Worm (Caenorhabditis elegans): ENCODE data around the gene galt-1.

The galt-1 gene

DNA sequence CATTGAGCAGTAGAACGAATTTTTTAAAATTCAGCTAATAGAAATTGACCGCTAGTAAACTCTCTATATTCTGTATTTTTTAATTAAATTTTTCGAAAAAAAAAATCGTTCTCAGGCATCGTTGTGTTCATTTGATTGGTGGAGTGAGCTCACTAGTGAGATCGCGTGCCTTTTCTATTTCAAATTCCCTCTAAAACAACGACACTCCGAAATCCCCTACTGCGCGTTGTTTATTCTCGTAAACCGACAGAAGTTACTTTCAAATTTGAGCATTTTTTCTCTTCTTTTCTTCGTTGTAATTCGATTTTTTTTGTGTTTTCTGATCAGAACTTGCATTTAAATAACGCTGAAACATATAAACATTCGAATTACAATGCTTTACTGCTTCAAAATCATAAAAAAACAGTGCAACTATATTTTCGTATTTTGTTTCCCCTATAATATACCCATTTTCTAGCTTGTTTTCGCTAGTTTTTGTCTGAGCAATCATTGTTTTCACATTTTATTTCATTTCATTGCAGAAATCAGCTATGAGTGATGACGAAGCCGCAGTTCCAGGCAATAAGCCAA, 8.9 kb downstream of the galt-1 start, which contains the start of gene syf-3:
Gene syf-3 (plus strand): TSS at position 520 of the 570 bp plus-strand sequence.
- no peak for TF ChIP-seq cog-1 (tag; optimal IDR thresholded peaks at IDR 0.05)
- no peak for TF ChIP-seq T22C8.4 (GFP tag; IDR thresholded peaks at IDR 0.05)
- TF ChIP-seq ztf-29 (GFP tag; IDR thresholded peaks at IDR 0.05): no peak
- no peak for TF ChIP-seq klf-2 (GFP tag; conservative IDR thresholded peaks at IDR 0.05)
- no peak for TF ChIP-seq ref-1 (GFP tag; conservative IDR thresholded peaks at IDR 0.05)
- no peak for TF ChIP-seq ztf-23 (GFP tag; IDR thresholded peaks at IDR 0.05)
- no peak for TF ChIP-seq flt-1 (GFP tag; IDR thresholded peaks at IDR 0.05)
- TF ChIP-seq tab-1 (GFP tag; IDR thresholded peaks at IDR 0.05): no peak
- TF ChIP-seq med-1 (GFP tag; optimal IDR thresholded peaks at IDR 0.05; ENCODE audit: insufficient read depth): no peak

DNA sequence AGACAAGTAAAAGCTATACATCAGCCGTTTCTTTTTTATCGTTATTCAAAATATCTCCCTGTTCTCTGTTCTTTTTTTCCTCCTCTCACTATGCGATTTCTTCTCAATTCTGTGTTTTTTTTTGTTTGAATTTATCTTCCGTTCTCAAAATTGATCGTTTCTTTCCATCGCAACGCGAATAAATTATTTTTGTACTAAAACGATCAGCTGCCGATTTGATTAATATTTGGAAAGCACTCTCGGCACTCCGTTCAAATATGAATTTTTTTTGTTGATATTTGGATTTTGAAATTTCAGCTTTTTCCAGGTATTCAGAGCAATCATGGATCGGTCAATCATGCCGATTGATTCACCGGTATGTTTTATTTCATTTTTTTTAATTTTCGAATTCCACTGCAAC, 12.5 kb downstream of the galt-1 start, which contains the start of gene pst-1:
Gene pst-1 (plus strand): TSS at position 301 of the 400 bp plus-strand sequence.
- no peak for TF ChIP-seq ztf-23 (GFP tag; IDR thresholded peaks at IDR 0.05)
- TF ChIP-seq flt-1 (GFP tag; IDR thresholded peaks at IDR 0.05): no peak
- TF ChIP-seq ref-1 (GFP tag; conservative IDR thresholded peaks at IDR 0.05): no peak
- no peak for TF ChIP-seq T22C8.4 (GFP tag; IDR thresholded peaks at IDR 0.05)
- TF ChIP-seq med-1 (GFP tag; optimal IDR thresholded peaks at IDR 0.05; ENCODE audit: insufficient read depth): no peak
- TF ChIP-seq tab-1 (GFP tag; IDR thresholded peaks at IDR 0.05): no peak
- TF ChIP-seq ztf-29 (GFP tag; IDR thresholded peaks at IDR 0.05): no peak
- TF ChIP-seq klf-2 (GFP tag; conservative IDR thresholded peaks at IDR 0.05): no peak
- TF ChIP-seq cog-1 (tag; optimal IDR thresholded peaks at IDR 0.05): no peak

DNA sequence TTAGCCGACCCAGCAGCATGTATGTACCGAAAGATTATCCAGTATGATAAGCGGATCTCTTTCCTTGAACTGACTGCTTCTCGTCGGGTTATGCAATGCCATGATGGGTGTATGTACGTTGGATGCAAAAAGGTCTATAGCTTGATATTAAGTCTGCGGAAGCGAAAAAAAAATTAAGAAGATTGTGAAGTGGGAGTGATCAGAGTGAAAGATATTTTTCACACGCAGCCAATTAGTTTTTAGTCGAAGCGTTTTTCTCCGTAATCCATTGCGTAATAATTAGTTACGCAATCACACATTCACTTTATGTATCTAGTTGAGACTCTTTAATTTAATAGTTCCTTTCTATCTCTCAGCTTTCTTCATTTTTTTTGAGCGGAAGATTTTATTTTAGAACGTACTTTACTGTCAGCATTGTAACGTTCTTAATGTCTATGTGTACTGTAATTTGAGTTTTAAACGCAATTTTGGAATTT, 19.0 kb downstream of the galt-1 start:
- no peak for TF ChIP-seq flt-1 (GFP tag; IDR thresholded peaks at IDR 0.05)
- no peak for TF ChIP-seq ztf-29 (GFP tag; IDR thresholded peaks at IDR 0.05)
- TF ChIP-seq cog-1 (tag; optimal IDR thresholded peaks at IDR 0.05): no peak
- TF ChIP-seq ztf-23 (GFP tag; IDR thresholded peaks at IDR 0.05): no peak
- TF ChIP-seq med-1 (GFP tag; optimal IDR thresholded peaks at IDR 0.05; ENCODE audit: insufficient read depth): no peak
- no peak for TF ChIP-seq klf-2 (GFP tag; conservative IDR thresholded peaks at IDR 0.05)
- no peak for TF ChIP-seq tab-1 (GFP tag; IDR thresholded peaks at IDR 0.05)
- no peak for TF ChIP-seq ref-1 (GFP tag; conservative IDR thresholded peaks at IDR 0.05)
- no peak for TF ChIP-seq T22C8.4 (GFP tag; IDR thresholded peaks at IDR 0.05)

DNA sequence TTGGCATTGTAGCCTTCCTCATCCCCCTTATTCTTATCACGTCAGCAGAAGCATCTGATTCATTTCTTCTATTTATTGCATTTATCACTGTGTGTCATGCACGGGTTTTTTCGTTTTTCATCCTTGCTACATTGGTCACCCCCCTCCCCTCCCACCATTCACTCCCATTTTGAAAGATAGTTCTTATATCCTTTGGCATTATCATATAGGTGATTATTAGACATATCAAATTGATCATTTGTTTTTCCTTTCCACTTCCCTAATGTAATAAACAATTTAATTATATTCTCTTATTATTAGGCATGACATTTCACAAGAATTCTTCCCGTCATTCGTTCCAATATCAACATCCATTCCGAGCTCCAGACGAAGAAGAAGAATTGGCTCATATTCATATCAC, 20.4 kb downstream of the galt-1 start, which contains the start of gene M03F8.1:
Gene M03F8.1 (plus strand): TSS at position 301 of the 400 bp plus-strand sequence.
- TF ChIP-seq klf-2 (GFP tag; conservative IDR thresholded peaks at IDR 0.05) (no peak), cog-1 (tag; optimal IDR thresholded peaks at IDR 0.05) (no peak), ztf-23 (GFP tag; IDR thresholded peaks at IDR 0.05) (no peak), ref-1 (GFP tag; conservative IDR thresholded peaks at IDR 0.05) (no peak), flt-1 (GFP tag; IDR thresholded peaks at IDR 0.05) (no peak), ztf-29 (GFP tag; IDR thresholded peaks at IDR 0.05) (no peak), tab-1 (GFP tag; IDR thresholded peaks at IDR 0.05) (no peak), T22C8.4 (GFP tag; IDR thresholded peaks at IDR 0.05) (no peak), med-1 (GFP tag; optimal IDR thresholded peaks at IDR 0.05; ENCODE audit: insufficient read depth) (no peak)

DNA sequence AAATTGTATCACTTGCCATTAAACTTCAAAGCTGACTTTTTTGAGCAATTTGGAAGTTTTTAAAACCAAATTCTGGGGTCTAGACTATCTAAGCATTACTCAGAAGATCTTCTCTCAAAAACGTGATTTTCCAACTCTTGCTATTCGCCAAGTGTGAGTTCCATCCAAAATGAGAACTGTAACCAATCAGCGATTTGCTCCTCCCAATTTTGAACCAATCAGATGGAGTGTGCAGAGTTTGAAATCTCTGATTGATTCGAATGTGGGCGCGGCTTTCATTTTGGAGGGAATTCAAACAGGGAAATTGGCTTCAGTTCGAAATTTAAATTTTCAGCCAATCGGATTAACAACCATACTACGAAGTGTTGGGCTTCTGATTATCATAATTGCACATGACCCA, 22.4 kb downstream of the galt-1 start:
- TF ChIP-seq med-1 (GFP tag; optimal IDR thresholded peaks at IDR 0.05; ENCODE audit: insufficient read depth): no peak
- no peak for TF ChIP-seq flt-1 (GFP tag; IDR thresholded peaks at IDR 0.05)
- no peak for TF ChIP-seq klf-2 (GFP tag; conservative IDR thresholded peaks at IDR 0.05)
- TF ChIP-seq ref-1 (GFP tag; conservative IDR thresholded peaks at IDR 0.05): no peak
- no peak for TF ChIP-seq cog-1 (tag; optimal IDR thresholded peaks at IDR 0.05)
- no peak for TF ChIP-seq tab-1 (GFP tag; IDR thresholded peaks at IDR 0.05)
- TF ChIP-seq ztf-29 (GFP tag; IDR thresholded peaks at IDR 0.05): no peak
- TF ChIP-seq T22C8.4 (GFP tag; IDR thresholded peaks at IDR 0.05): no peak
- no peak for TF ChIP-seq ztf-23 (GFP tag; IDR thresholded peaks at IDR 0.05)

DNA sequence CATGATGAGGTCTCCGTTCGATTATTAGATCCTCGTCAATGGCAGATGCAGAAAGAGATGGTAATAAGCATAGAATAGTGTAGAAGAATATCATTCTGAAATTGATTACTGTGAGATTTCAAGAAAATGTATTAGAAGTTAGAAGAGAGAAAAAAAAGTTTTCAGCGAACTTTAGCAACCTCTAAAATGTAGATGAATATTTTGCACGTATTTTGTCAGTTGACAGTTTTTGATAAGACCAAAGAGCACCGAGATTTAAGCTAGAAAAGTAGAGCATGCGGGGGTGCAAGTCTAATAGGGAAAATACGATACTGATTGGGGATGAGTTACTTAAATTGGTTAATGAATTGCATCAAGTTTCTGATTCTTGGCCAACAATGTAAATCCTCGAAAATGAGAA, 24.0 kb downstream of the galt-1 start, which contains the start of gene M03F8.6:
Gene M03F8.6 (minus strand): TSS at position 101 of the 400 bp plus-strand sequence.
- TF ChIP-seq ztf-29 (GFP tag; IDR thresholded peaks at IDR 0.05): no peak

DNA sequence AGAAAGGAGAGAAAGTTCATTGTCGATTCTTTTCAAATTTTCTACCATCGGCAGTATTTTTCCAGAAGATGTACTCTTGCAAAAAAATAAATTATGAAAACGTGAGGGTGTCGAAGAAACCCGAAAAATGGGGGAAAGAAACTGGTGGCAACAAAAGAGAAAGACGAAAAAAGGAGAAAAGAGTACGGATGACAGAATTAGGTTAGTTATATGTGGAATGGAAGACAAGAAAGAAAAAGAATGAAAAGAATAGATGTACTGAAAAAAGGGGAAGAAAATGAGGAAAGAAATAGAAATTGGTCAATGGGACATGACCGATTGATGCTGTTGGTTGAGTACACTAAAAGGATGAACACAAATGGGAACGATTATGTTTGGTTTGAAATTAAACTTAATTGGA, 24.9 kb downstream of the galt-1 start:
- TF ChIP-seq ref-1 (GFP tag; conservative IDR thresholded peaks at IDR 0.05) (no peak), klf-2 (GFP tag; conservative IDR thresholded peaks at IDR 0.05) (no peak), ztf-29 (GFP tag; IDR thresholded peaks at IDR 0.05) (no peak), T22C8.4 (GFP tag; IDR thresholded peaks at IDR 0.05) (no peak)

DNA sequence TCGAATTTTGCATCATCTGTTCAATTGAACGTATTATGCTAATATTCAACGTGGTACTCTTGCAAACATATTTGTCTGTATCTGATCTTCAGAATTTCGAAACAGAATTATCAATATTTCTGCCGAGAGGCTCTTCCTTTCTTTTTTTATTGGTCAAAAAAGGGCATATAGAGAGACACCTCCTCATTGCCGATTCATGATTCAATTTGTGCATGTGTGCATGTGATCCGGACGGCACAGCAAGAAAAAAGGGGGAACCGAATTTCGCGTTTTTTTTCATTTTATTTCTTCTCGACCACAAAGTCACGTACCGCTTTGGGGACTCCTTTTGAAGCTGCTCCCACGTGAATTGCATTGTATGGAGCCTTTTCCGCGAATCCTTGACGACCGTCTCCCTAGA, 30.8 kb downstream of the galt-1 start, which contains the start of gene mcp-1:
Gene mcp-1 (plus strand): TSS at position 292 of the 400 bp plus-strand sequence.
- TF ChIP-seq T22C8.4 (GFP tag; IDR thresholded peaks at IDR 0.05) (no peak), klf-2 (GFP tag; conservative IDR thresholded peaks at IDR 0.05) (no peak), ztf-29 (GFP tag; IDR thresholded peaks at IDR 0.05) (no peak), ref-1 (GFP tag; conservative IDR thresholded peaks at IDR 0.05) (no peak), tab-1 (GFP tag; IDR thresholded peaks at IDR 0.05) (no peak), cog-1 (tag; optimal IDR thresholded peaks at IDR 0.05) (no peak), ztf-23 (GFP tag; IDR thresholded peaks at IDR 0.05) (no peak), flt-1 (GFP tag; IDR thresholded peaks at IDR 0.05) (no peak), med-1 (GFP tag; optimal IDR thresholded peaks at IDR 0.05; ENCODE audit: insufficient read depth) (no peak)

DNA sequence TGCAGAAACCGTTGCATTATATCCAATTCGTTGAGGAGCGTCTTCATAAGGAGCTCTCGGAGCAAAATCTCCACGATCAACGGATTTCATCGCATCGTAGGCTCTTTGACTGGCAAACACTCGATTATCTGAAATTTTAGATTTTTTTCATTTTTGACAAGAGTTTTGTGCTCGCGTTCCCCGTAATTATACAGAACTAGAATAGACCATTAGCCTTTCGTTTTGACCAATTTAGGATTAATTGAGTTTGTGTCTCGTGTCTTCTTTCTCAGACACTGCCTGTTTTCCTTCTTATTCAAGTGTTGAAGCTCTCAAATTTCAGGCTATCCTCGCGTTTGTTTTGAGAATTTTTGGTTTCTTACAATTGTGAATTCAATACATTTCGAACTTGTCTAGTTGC, 32.4 kb downstream of the galt-1 start:
- no peak for TF ChIP-seq T22C8.4 (GFP tag; IDR thresholded peaks at IDR 0.05)

DNA sequence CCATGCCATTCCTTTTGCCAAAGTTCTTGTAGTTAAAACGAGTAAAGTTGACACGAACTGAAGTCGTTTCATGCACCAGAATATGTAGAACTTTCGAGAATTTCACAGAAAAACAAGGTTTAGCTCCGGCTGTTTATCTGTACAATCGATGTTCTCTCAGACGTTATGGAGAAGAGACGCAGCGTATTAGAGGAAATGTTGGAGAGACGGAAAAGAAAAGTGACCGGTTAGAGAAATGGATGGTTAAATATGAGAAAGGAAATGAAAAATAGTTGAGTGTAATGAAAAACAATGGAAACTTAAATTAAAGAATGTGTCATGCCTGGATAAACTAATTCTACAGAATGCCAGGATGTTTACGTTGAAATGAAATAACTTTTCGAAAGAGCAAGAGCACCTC, 33.0 kb downstream of the galt-1 start, which contains the start of gene pcm-1:
Gene pcm-1 (minus strand): TSS at position 187 of the 400 bp plus-strand sequence.
- TF ChIP-seq ref-1 (GFP tag; conservative IDR thresholded peaks at IDR 0.05) (no peak), T22C8.4 (GFP tag; IDR thresholded peaks at IDR 0.05) (no peak), ztf-29 (GFP tag; IDR thresholded peaks at IDR 0.05) (no peak), flt-1 (GFP tag; IDR thresholded peaks at IDR 0.05) (no peak), tab-1 (GFP tag; IDR thresholded peaks at IDR 0.05) (no peak)
